Fruit fly (Drosophila melanogaster) whole organism, embryonic: ENCODE measurements around the gene CG11975.
A peak's percentile ranks its signal among the peaks of the same experiment; 100 is the strongest.

ENCODE experiments used
- Atf-2 ChIP-seq: fragments of 200-800 bp; sonication (Bioruptor generic); optimal IDR thresholded peaks from 2 replicates; lab custom pipeline; 2016; ENCODE audit warnings: missing biosample characterization, missing genetic modification characterization
- Atf6 ChIP-seq: fragments of 200-800 bp; sonication (Bioruptor generic); IDR thresholded peaks from 2 replicates; pipeline ENCODE4 v1.3.6; 2022; ENCODE audit warnings: missing biosample characterization, missing genetic modification characterization
- B-H2 ChIP-seq: fragments of 200-800 bp; sonication (Bioruptor generic); optimal IDR thresholded peaks from 2 replicates; lab custom pipeline; 2018; ENCODE audit warnings: missing biosample characterization, mild to moderate bottlenecking, missing genetic modification characterization
- CG10147 ChIP-seq: fragments of 200-800 bp; sonication (Bioruptor generic); optimal IDR thresholded peaks from 2 replicates; lab custom pipeline; 2019; ENCODE audit warnings: missing biosample characterization, mild to moderate bottlenecking, missing genetic modification characterization, moderate library complexity
- CG10431 ChIP-seq: fragments of 200-800 bp; sonication (Bioruptor generic); optimal IDR thresholded peaks from 3 replicates; lab custom pipeline; 2018; ENCODE audit warnings: missing biosample characterization, mild to moderate bottlenecking, missing genetic modification characterization
- CG11093 ChIP-seq: fragments of 200-800 bp; sonication (Bioruptor generic); IDR thresholded peaks from 3 replicates; pipeline ENCODE4 v1.3.6; 2022; ENCODE audit warnings: missing biosample characterization, missing genetic modification characterization
- CG11398 ChIP-seq: fragments of 200-800 bp; sonication (Bioruptor generic); optimal IDR thresholded peaks from 2 replicates; lab custom pipeline; 2016; ENCODE audit warnings: missing biosample characterization, missing genetic modification characterization
- CG11723 ChIP-seq: fragments of 200-800 bp; sonication (Bioruptor generic); optimal IDR thresholded peaks from 2 replicates; lab custom pipeline; 2017; ENCODE audit warnings: missing biosample characterization, mild to moderate bottlenecking, missing genetic modification characterization
- CG13287 ChIP-seq: fragments of 200-800 bp; sonication (Bioruptor generic); IDR thresholded peaks from 2 replicates; pipeline ENCODE4 v1.3.6; 2022; ENCODE audit warnings: missing biosample characterization, missing genetic modification characterization; ENCODE audit not compliant: partially characterized antibody
- CG13296 ChIP-seq: fragments of 200-800 bp; sonication (Bioruptor generic); optimal IDR thresholded peaks from 3 replicates; lab custom pipeline; 2018; ENCODE audit warnings: missing biosample characterization, mild to moderate bottlenecking, missing genetic modification characterization
- CG15479 ChIP-seq: fragments of 200-800 bp; sonication (Bioruptor generic); optimal IDR thresholded peaks from 3 replicates; lab custom pipeline; 2019; ENCODE audit warnings: missing biosample characterization, mild to moderate bottlenecking, missing genetic modification characterization, moderate library complexity
- CG1603 ChIP-seq: fragments of 200-800 bp; sonication (Bioruptor generic); optimal IDR thresholded peaks from 2 replicates; lab custom pipeline; 2019; ENCODE audit warnings: missing biosample characterization, mild to moderate bottlenecking, missing genetic modification characterization, moderate library complexity
- CG18619 ChIP-seq: fragments of 200-800 bp; sonication (Bioruptor generic); optimal IDR thresholded peaks from 3 replicates; lab custom pipeline; 2017; ENCODE audit warnings: missing biosample characterization, mild to moderate bottlenecking, missing genetic modification characterization
- CG2120 ChIP-seq: fragments of 200-800 bp; sonication (Bioruptor generic); optimal IDR thresholded peaks from 3 replicates; lab custom pipeline; 2016; ENCODE audit warnings: missing biosample characterization, missing genetic modification characterization
- CG2202 ChIP-seq: fragments of 200-800 bp; sonication (Bioruptor generic); optimal IDR thresholded peaks from 2 replicates; lab custom pipeline; 2018; ENCODE audit warnings: missing biosample characterization, mild to moderate bottlenecking, missing genetic modification characterization
- CG2889 ChIP-seq: fragments of 200-800 bp; sonication (Bioruptor generic); IDR thresholded peaks from 3 replicates; pipeline ENCODE4 v1.3.6; 2022; ENCODE audit warnings: missing biosample characterization, missing genetic modification characterization
- CG33557 ChIP-seq: fragments of 200-800 bp; sonication (Bioruptor generic); optimal IDR thresholded peaks from 2 replicates; lab custom pipeline; 2019; ENCODE audit warnings: missing biosample characterization, mild to moderate bottlenecking, missing genetic modification characterization, moderate library complexity
- CG34224 ChIP-seq: fragments of 200-800 bp; sonication (Bioruptor generic); IDR thresholded peaks from 3 replicates; pipeline ENCODE4 v1.3.6; 2022; ENCODE audit warnings: missing biosample characterization, missing genetic modification characterization; ENCODE audit not compliant: partially characterized antibody
- CG34376 ChIP-seq: fragments of 200-800 bp; sonication (Bioruptor generic); optimal IDR thresholded peaks from 2 replicates; lab custom pipeline; 2018; ENCODE audit warnings: missing biosample characterization, mild to moderate bottlenecking, missing genetic modification characterization
- CG4707 ChIP-seq: fragments of 200-800 bp; sonication (Bioruptor generic); optimal IDR thresholded peaks from 2 replicates; lab custom pipeline; 2018; ENCODE audit warnings: missing biosample characterization, mild to moderate bottlenecking, missing genetic modification characterization, moderate library complexity
- CG4730 ChIP-seq: fragments of 200-800 bp; sonication (Bioruptor generic); IDR thresholded peaks from 2 replicates; pipeline ENCODE4 v1.3.6; 2022; ENCODE audit warnings: missing biosample characterization, missing genetic modification characterization
- CG6175 ChIP-seq: fragments of 200-800 bp; sonication (Bioruptor generic); IDR thresholded peaks from 3 replicates; pipeline ENCODE4 v1.3.6; 2022; ENCODE audit warnings: missing biosample characterization, missing genetic modification characterization
- CG6254 ChIP-seq: fragments of 200-800 bp; sonication (Bioruptor generic); optimal IDR thresholded peaks from 3 replicates; lab custom pipeline; 2017; ENCODE audit warnings: mild to moderate bottlenecking, missing biosample characterization, missing genetic modification reagents, missing genetic modification characterization
- CG6272 ChIP-seq: fragments of 200-800 bp; sonication (Bioruptor generic); IDR thresholded peaks from 2 replicates; pipeline ENCODE4 v1.3.6; 2022; ENCODE audit warnings: missing biosample characterization, missing genetic modification characterization
- CG6689 ChIP-seq: fragments of 200-800 bp; sonication (Bioruptor generic); IDR thresholded peaks from 2 replicates; pipeline ENCODE4 v1.3.6; 2022; ENCODE audit warnings: missing biosample characterization, missing genetic modification characterization
- CG6765 ChIP-seq: fragments of 200-800 bp; sonication (Bioruptor generic); optimal IDR thresholded peaks from 3 replicates; lab custom pipeline; 2017; ENCODE audit warnings: missing biosample characterization, mild to moderate bottlenecking, missing genetic modification characterization
- CG9609 ChIP-seq: fragments of 200-800 bp; sonication (Bioruptor generic); optimal IDR thresholded peaks from 3 replicates; lab custom pipeline; 2016; ENCODE audit warnings: missing biosample characterization, missing genetic modification characterization
- D19B ChIP-seq: fragments of 200-800 bp; sonication (Bioruptor generic); optimal IDR thresholded peaks from 2 replicates; lab custom pipeline; 2017; ENCODE audit warnings: missing biosample characterization, mild to moderate bottlenecking, missing genetic modification characterization
- Dek ChIP-seq: fragments of 200-800 bp; sonication (Bioruptor generic); optimal IDR thresholded peaks from 3 replicates; lab custom pipeline; 2019; ENCODE audit warnings: missing biosample characterization, mild to moderate bottlenecking, missing genetic modification characterization, moderate library complexity
- Dll ChIP-seq: fragments of 200-800 bp; sonication (Bioruptor generic); IDR thresholded peaks from 4 replicates; pipeline ENCODE4 v1.3.6; 2022; ENCODE audit warnings: missing biosample characterization, missing genetic modification characterization; ENCODE audit not compliant: partially characterized antibody
- HLHmδ ChIP-seq: fragments of 200-800 bp; sonication (Bioruptor generic); optimal IDR thresholded peaks from 2 replicates; lab custom pipeline; 2018; ENCODE audit warnings: missing biosample characterization, mild to moderate bottlenecking, missing genetic modification characterization, moderate library complexity
- Hr78 ChIP-seq, 2 experiments: fragments of 200-800 bp in 1 of 2; fragments of >200 bp in 1 of 2; sonication (Bioruptor generic) in 1 of 2; optimal IDR thresholded peaks; 2 replicates each; lab custom pipeline; 2017 to 2019; ENCODE audit warnings: missing biosample characterization in 2 of 2, missing genetic modification characterization in 2 of 2, mild to moderate bottlenecking in 1 of 2, moderate library complexity in 1 of 2
- Oli ChIP-seq: fragments of 200-800 bp; sonication (Bioruptor generic); optimal IDR thresholded peaks from 2 replicates; lab custom pipeline; 2018; ENCODE audit warnings: missing biosample characterization, mild to moderate bottlenecking, missing genetic modification characterization, moderate library complexity
- TFAM ChIP-seq: fragments of 200-800 bp; sonication (Bioruptor generic); optimal IDR thresholded peaks from 2 replicates; lab custom pipeline; 2017; ENCODE audit warnings: missing biosample characterization, missing genetic modification characterization, inconsistent platforms
- ac ChIP-seq: fragments of 200-800 bp; sonication (Bioruptor generic); optimal IDR thresholded peaks from 3 replicates; lab custom pipeline; 2017; ENCODE audit warnings: missing biosample characterization, mild to moderate bottlenecking, missing genetic modification characterization
- ap ChIP-seq: fragments of 200-800 bp; sonication (Bioruptor generic); IDR thresholded peaks from 2 replicates; pipeline ENCODE4 v1.3.6; 2022; ENCODE audit warnings: missing biosample characterization, missing genetic modification characterization
- bbx ChIP-seq: fragments of 200-800 bp; sonication (Bioruptor generic); IDR thresholded peaks from 2 replicates; pipeline ENCODE4 v1.3.6; 2022; ENCODE audit warnings: missing biosample characterization, missing genetic modification characterization; ENCODE audit not compliant: partially characterized antibody
- bowl ChIP-seq: fragments of 200-800 bp; sonication (Bioruptor generic); IDR thresholded peaks from 2 replicates; pipeline ENCODE4 v1.3.6; 2022; ENCODE audit warnings: missing biosample characterization, missing genetic modification characterization
- cg ChIP-seq: fragments of 200-800 bp; sonication (Bioruptor generic); optimal IDR thresholded peaks from 3 replicates; lab custom pipeline; 2019; ENCODE audit warnings: missing biosample characterization, mild to moderate bottlenecking, missing genetic modification characterization, moderate library complexity
- grau ChIP-seq: fragments of 200-800 bp; optimal IDR thresholded peaks from 3 replicates; lab custom pipeline; 2019; ENCODE audit warnings: missing biosample characterization, mild to moderate bottlenecking, missing genetic modification characterization, moderate library complexity
- jigr1 ChIP-seq: fragments of 200-800 bp; sonication (Bioruptor generic); IDR thresholded peaks from 3 replicates; pipeline ENCODE4 v1.3.6; 2022; ENCODE audit warnings: missing biosample characterization, missing genetic modification characterization
- luna ChIP-seq: fragments of 200-800 bp; sonication (Bioruptor generic); optimal IDR thresholded peaks from 2 replicates; lab custom pipeline; 2016; ENCODE audit warnings: missing biosample characterization, missing genetic modification characterization
- mam ChIP-seq: fragments of 200-800 bp; sonication (Bioruptor generic); optimal IDR thresholded peaks from 3 replicates; lab custom pipeline; 2016; ENCODE audit warnings: missing biosample characterization, missing genetic modification characterization
- mirr ChIP-seq: fragments of 200-800 bp; sonication (Bioruptor generic); optimal IDR thresholded peaks from 3 replicates; lab custom pipeline; 2018; ENCODE audit warnings: missing biosample characterization, mild to moderate bottlenecking, missing genetic modification characterization
- nau ChIP-seq: fragments of 200-800 bp; sonication (Bioruptor generic); optimal IDR thresholded peaks from 3 replicates; lab custom pipeline; 2017; ENCODE audit warnings: missing biosample characterization, mild to moderate bottlenecking, missing genetic modification characterization, missing genetic modification reagents
- oc ChIP-seq: fragments of 200-800 bp; sonication (Bioruptor generic); optimal IDR thresholded peaks from 2 replicates; lab custom pipeline; 2018; ENCODE audit warnings: missing biosample characterization, mild to moderate bottlenecking, missing genetic modification characterization, moderate library complexity
- rib ChIP-seq: fragments of 200-800 bp; sonication (Bioruptor generic); IDR thresholded peaks from 2 replicates; pipeline ENCODE4 v1.3.6; 2022; ENCODE audit warnings: missing biosample characterization, missing genetic modification characterization
- salm ChIP-seq: fragments of 200-800 bp; sonication (Bioruptor generic); optimal IDR thresholded peaks from 2 replicates; lab custom pipeline; 2018; ENCODE audit warnings: missing biosample characterization, mild to moderate bottlenecking, missing genetic modification characterization
- scrt ChIP-seq: fragments of 200-800 bp; sonication (Bioruptor generic); optimal IDR thresholded peaks from 2 replicates; lab custom pipeline; 2018; ENCODE audit warnings: missing biosample characterization, mild to moderate bottlenecking, missing genetic modification characterization, moderate library complexity
- unc-4 ChIP-seq: fragments of 200-800 bp; sonication (Bioruptor generic); IDR thresholded peaks from 2 replicates; pipeline ENCODE4 v1.3.6; 2022; ENCODE audit warnings: missing biosample characterization, missing genetic modification characterization; ENCODE audit not compliant: partially characterized antibody

The CG11975 gene

dm6 chr3R:9038652-9039051 is 45.6 kb downstream of the CG11975 start, which contains the start of gene hyx (continued):
- TF ChIP-seq CG33557 (GFP tag; lab: Kevin White, UChicago) (peak; percentile 38), Dll (GFP tag; lab: Robert Waterston, UW) (peak; percentile 93), CG11723 (GFP tag; lab: Kevin White, UChicago) (no peak), CG2202 (no peak), CG10147 (GFP tag; lab: Kevin White, UChicago) (peak; percentile 20), CG6254 (GFP tag; lab: Kevin White, UChicago) (no peak), B-H2 (GFP tag; lab: Kevin White, UChicago) (peak; percentile 60), CG6175 (GFP tag; lab: Robert Waterston, UW) (no peak), CG15479 (GFP tag; lab: Kevin White, UChicago) (no peak), ac (GFP tag; lab: Kevin White, UChicago) (no peak), salm (tag; lab: Kevin White, UChicago) (no peak), CG13287 (GFP tag; lab: Robert Waterston, UW) (peak; percentile 94), luna (GFP tag; lab: Kevin White, UChicago) (no peak), CG11398 (GFP tag; lab: Kevin White, UChicago) (no peak), CG10431 (GFP tag; lab: Kevin White, UChicago) (no peak), CG9609 (GFP tag; lab: Kevin White, UChicago) (peak; percentile 8), CG4730 (GFP tag; lab: Robert Waterston, UW) (no peak), mam (GFP tag; lab: Kevin White, UChicago) (peak; percentile 59), CG2889 (GFP tag; lab: Robert Waterston, UW) (no peak), scrt (GFP tag; lab: Kevin White, UChicago) (peak; percentile 43), D19B (GFP tag; lab: Kevin White, UChicago) (no peak), grau (tag; lab: Kevin White, UChicago) (peak; percentile 53), rib (GFP tag; lab: Robert Waterston, UW) (no peak), CG4707 (GFP tag; lab: Kevin White, UChicago) (no peak), Hr78 (GFP tag; optimal IDR thresholded peaks at IDR 0.05; lab: Kevin White, UChicago) (peak in 1 of 2 experiments; percentile 88), HLHmδ (no peak), CG18619 (GFP tag; lab: Kevin White, UChicago) (peak; percentile 22), CG34376 (peak; percentile 31), Atf6 (GFP tag; lab: Robert Waterston, UW) (peak; percentile 61), nau (GFP tag; lab: Kevin White, UChicago) (no peak), CG11093 (GFP tag; lab: Robert Waterston, UW) (no peak), oc (tag; lab: Kevin White, UChicago) (peak; percentile 44), CG1603 (peak; percentile 62), ap (GFP tag; lab: Robert Waterston, UW) (no peak), TFAM (GFP tag; lab: Kevin White, UChicago) (no peak), CG2120 (GFP tag; lab: Kevin White, UChicago) (peak; percentile 77), Atf-2 (GFP tag; lab: Kevin White, UChicago) (no peak), Dek (tag; lab: Kevin White, UChicago) (peak; percentile 41), Oli (tag; lab: Kevin White, UChicago) (no peak), bowl (GFP tag; lab: Robert Waterston, UW) (no peak), CG6765 (no peak), bbx (GFP tag; lab: Robert Waterston, UW) (peak; percentile 86), CG6272 (no peak), cg (GFP tag; lab: Kevin White, UChicago) (peak; percentile 81), unc-4 (GFP tag; lab: Robert Waterston, UW) (peak; percentile 91), CG13296 (GFP tag; lab: Kevin White, UChicago) (peak; percentile 56), CG6689 (GFP tag; lab: Robert Waterston, UW) (no peak), mirr (GFP tag; lab: Kevin White, UChicago) (peak; percentile 16), jigr1 (no peak), CG34224 (GFP tag; lab: Robert Waterston, UW) (peak; percentile 86)
